Worm (Caenorhabditis elegans) whole organism, L2 larva: ENCODE data around the gene srg-6.
A peak's percentile ranks its signal among the peaks of the same experiment; 100 is the strongest.

Experiments used
- R02D3.7 ChIP-seq: fragments of 150-350 bp; optimal IDR thresholded peaks from 2 replicates; lab custom pipeline; 2014; ENCODE audit warnings: missing biosample characterization, missing genetic modification characterization
- blmp-1 ChIP-seq: sonication (generic microtip); optimal IDR thresholded peaks from 2 replicates; lab custom pipeline; 2017; ENCODE audit warnings: missing genetic modification characterization, mild to moderate bottlenecking, missing compliant biosample characterization, antibody characterized with exemption, moderate library complexity; ENCODE audit not compliant: insufficient read depth
- ceh-82 ChIP-seq: fragments of 150-350 bp; optimal IDR thresholded peaks from 2 replicates; lab custom pipeline; 2014; ENCODE audit warnings: missing biosample characterization, missing genetic modification characterization
- egl-27 ChIP-seq: sonication (generic microtip); optimal IDR thresholded peaks from 3 replicates; lab custom pipeline; 2017; ENCODE audit warnings: missing biosample characterization, missing genetic modification reagents, missing genetic modification characterization
- gmeb-1 ChIP-seq: fragments of 150-350 bp; optimal IDR thresholded peaks from 2 replicates; lab custom pipeline; 2014; ENCODE audit warnings: missing biosample characterization, missing genetic modification characterization
- lsy-2 ChIP-seq, 2 experiments: fragments of 150-350 bp in 1 of 2; sonication (generic microtip) in 1 of 2; optimal IDR thresholded peaks; 2 replicates each; lab custom pipeline; 2014 to 2017; ENCODE audit warnings: missing biosample characterization in 2 of 2, missing genetic modification characterization in 2 of 2
- mab-5 ChIP-seq: fragments of 150-350 bp; optimal IDR thresholded peaks from 2 replicates; lab custom pipeline; 2014; ENCODE audit warnings: missing biosample characterization, missing genetic modification characterization
- nhr-10 ChIP-seq: sonication (generic microtip); optimal IDR thresholded peaks from 2 replicates; lab custom pipeline; 2017; ENCODE audit warnings: missing biosample characterization, missing genetic modification characterization
- nhr-21 ChIP-seq: fragments of 150-350 bp; optimal IDR thresholded peaks from 2 replicates; lab custom pipeline; 2014; ENCODE audit warnings: missing biosample characterization, missing genetic modification characterization
- nhr-77 ChIP-seq: fragments of 150-350 bp; optimal IDR thresholded peaks from 2 replicates; lab custom pipeline; 2014; ENCODE audit warnings: missing biosample characterization, missing genetic modification characterization
- sma-9 ChIP-seq, 2 experiments: fragments of 150-350 bp in 1 of 2; sonication (generic microtip) in 1 of 2; optimal IDR thresholded peaks; 2 replicates each; lab custom pipeline; 2014 to 2016; ENCODE audit warnings: missing genetic modification characterization in 2 of 2, mild to moderate bottlenecking in 1 of 2, missing biosample characterization in 1 of 2, missing compliant biosample characterization in 1 of 2, missing genetic modification reagents in 1 of 2, moderate library complexity in 1 of 2
- snpc-4 ChIP-seq: fragments of 150-350 bp; optimal IDR thresholded peaks from 2 replicates; lab custom pipeline; 2014; ENCODE audit warnings: missing biosample characterization, missing genetic modification characterization
- unc-55 ChIP-seq: fragments of 150-350 bp; sonication (generic microtip); optimal IDR thresholded peaks from 3 replicates; lab custom pipeline; 2014; ENCODE audit warnings: missing biosample characterization, missing genetic modification reagents, missing genetic modification characterization

Gene srg-6

DNA sequence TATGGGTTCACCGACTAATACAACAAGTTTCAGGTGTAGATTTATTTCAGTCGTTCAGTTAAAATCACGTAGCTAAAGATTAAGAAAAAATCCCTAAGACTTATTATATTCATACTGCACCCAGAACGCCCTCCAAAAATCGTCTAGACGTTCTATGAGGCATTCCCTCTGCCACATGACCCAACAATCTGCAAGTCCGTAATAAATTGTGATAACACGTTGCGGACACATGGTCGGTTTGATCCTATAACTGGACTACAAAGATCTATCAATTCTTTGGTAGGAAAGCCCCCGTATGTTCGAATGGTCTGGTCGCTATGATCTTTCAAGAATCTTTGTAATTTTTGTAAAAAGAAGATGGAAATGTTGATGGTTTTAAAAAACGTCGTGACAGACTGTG, 49.9 kb downstream of the srg-6 start:
- no peak for TF ChIP-seq egl-27
- peak; percentile 57 for TF ChIP-seq nhr-21
- peak; percentile 41 for TF ChIP-seq blmp-1
- TF ChIP-seq sma-9 (GFP tag; optimal IDR thresholded peaks at IDR 0.05; lab: Kevin White, UChicago): peak; percentile 56
- no peak for TF ChIP-seq sma-9 (tag; optimal IDR thresholded peaks at IDR 0.05; lab: Kevin White, UChicago)

DNA sequence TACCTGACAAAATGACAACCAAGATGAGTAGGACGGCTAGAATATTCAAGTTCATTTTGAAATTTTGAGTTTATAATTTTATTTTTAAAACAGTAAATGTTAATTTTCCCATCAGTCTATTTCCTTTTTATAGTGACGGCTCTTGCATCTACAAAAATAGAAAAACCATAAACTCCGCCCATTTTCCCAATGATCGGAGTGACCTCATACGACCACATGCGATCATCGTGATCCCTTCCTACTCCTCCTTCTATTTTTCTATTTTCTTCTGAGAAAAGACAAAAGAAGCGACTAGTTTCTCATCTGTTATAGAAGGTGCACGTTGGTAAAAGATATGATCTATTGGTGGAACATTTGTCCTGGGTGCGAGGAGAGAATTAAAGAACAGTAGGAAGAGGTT, 50.3 kb downstream of the srg-6 start, which contains the start of gene C23G10.11:
Gene C23G10.11 (minus strand): TSS at position 101 of the 400 bp plus-strand sequence.
- TF ChIP-seq lsy-2 (tag; optimal IDR thresholded peaks at IDR 0.05; lab: Kevin White, UChicago) (no peak), nhr-77 (tag; lab: Kevin White, UChicago) (no peak), nhr-21 (no peak), nhr-10 (tag; lab: Kevin White, UChicago) (no peak), unc-55 (GFP tag; lab: Kevin White, UChicago) (no peak), R02D3.7 (no peak), ceh-82 (tag; lab: Kevin White, UChicago) (no peak), gmeb-1 (no peak), mab-5 (tag; lab: Kevin White, UChicago) (no peak), snpc-4 (tag; lab: Kevin White, UChicago) (no peak), sma-9 (GFP tag; optimal IDR thresholded peaks at IDR 0.05; lab: Kevin White, UChicago) (no peak), sma-9 (tag; optimal IDR thresholded peaks at IDR 0.05; lab: Kevin White, UChicago) (no peak)
